Worm (Caenorhabditis elegans) whole organism, L4 larva: ENCODE data around the gene B0222.1.
A peak's percentile ranks its signal among the peaks of the same experiment; 100 is the strongest.

ENCODE experiments used
- R02D3.7 ChIP-seq: fragments of 150-350 bp; sonication (generic microtip); optimal IDR thresholded peaks from 3 replicates; lab custom pipeline; 2014; ENCODE audit warnings: missing biosample characterization, missing genetic modification characterization
- Y48G9A.11 ChIP-seq: fragments of 200-800 bp; sonication (Bioruptor generic); IDR thresholded peaks from 2 replicates; pipeline ENCODE4 v1.3.6; 2022; ENCODE audit warnings: missing genetic modification reagents, missing genetic modification characterization, missing compliant biosample characterization
- Y5F2A.4 ChIP-seq: fragments of 200-800 bp; sonication (Bioruptor generic); optimal IDR thresholded peaks from 2 replicates; lab custom pipeline; 2018; ENCODE audit warnings: mild to moderate bottlenecking, missing genetic modification characterization, missing compliant biosample characterization
- ZK546.5 ChIP-seq, 2 experiments: sonication (generic microtip); optimal IDR thresholded peaks; 2 replicates each; lab custom pipeline; 2017; ENCODE audit warnings: missing biosample characterization in 2 of 2, missing genetic modification characterization in 2 of 2
- aha-1 ChIP-seq: fragments of 150-350 bp; peaks from one replicate; lab custom pipeline; 2014; ENCODE audit warnings: missing biosample characterization, missing genetic modification characterization
- aly-2 ChIP-seq: sonication (generic microtip); optimal IDR thresholded peaks from 2 replicates; lab custom pipeline; 2018; ENCODE audit warnings: missing biosample characterization, missing genetic modification characterization
- ama-1 ChIP-seq: fragments of 150-350 bp; optimal IDR thresholded peaks from 2 replicates; lab custom pipeline; 2014; ENCODE audit warnings: inconsistent platforms, mixed read lengths
- ceh-44 ChIP-seq: fragments of 200-800 bp; sonication (Bioruptor generic); IDR thresholded peaks from 2 replicates; pipeline ENCODE4 v1.3.6; 2022; ENCODE audit warnings: missing genetic modification reagents, missing genetic modification characterization, missing compliant biosample characterization
- ceh-82 ChIP-seq: sonication (generic microtip); optimal IDR thresholded peaks from 2 replicates; lab custom pipeline; 2017; ENCODE audit warnings: missing biosample characterization, missing genetic modification characterization
- cey-2 ChIP-seq: sonication (generic microtip); optimal IDR thresholded peaks from 3 replicates; lab custom pipeline; 2017; ENCODE audit warnings: missing genetic modification characterization, mild to moderate bottlenecking, missing compliant biosample characterization, antibody characterized with exemption, borderline replicate concordance; ENCODE audit not compliant: insufficient read depth
- ctbp-1 ChIP-seq: fragments of 200-800 bp; sonication (Bioruptor generic); IDR thresholded peaks from 2 replicates; pipeline ENCODE4 v1.3.6; 2022; ENCODE audit warnings: missing genetic modification reagents, missing genetic modification characterization, missing compliant biosample characterization
- daf-12 ChIP-seq: fragments of 150-350 bp; optimal IDR thresholded peaks from 2 replicates; lab custom pipeline; 2014; ENCODE audit warnings: missing biosample characterization, missing genetic modification reagents, missing genetic modification characterization
- daf-16 ChIP-seq, 3 experiments: sonication (generic microtip); optimal IDR thresholded peaks; 2 replicates each; lab custom pipeline; 2016 to 2017; ENCODE audit warnings: missing genetic modification characterization in 3 of 3, missing genetic modification reagents in 3 of 3, mild to moderate bottlenecking in 2 of 3, missing compliant biosample characterization in 2 of 3, missing biosample characterization in 1 of 3, moderate library complexity in 1 of 3
- daf-8 ChIP-seq: fragments of 200-800 bp; sonication (Bioruptor generic); IDR thresholded peaks from 2 replicates; pipeline ENCODE4 v1.3.6; 2022; ENCODE audit warnings: missing genetic modification characterization, missing compliant biosample characterization
- dmd-6 ChIP-seq: fragments of 200-800 bp; sonication (Bioruptor generic); IDR thresholded peaks from 2 replicates; pipeline ENCODE4 v1.3.6; 2022; ENCODE audit warnings: missing genetic modification reagents, missing genetic modification characterization, missing compliant biosample characterization
- dmd-8 ChIP-seq: fragments of 200-800 bp; sonication (Bioruptor generic); IDR thresholded peaks from 2 replicates; pipeline ENCODE4 v1.3.6; 2022; ENCODE audit warnings: missing genetic modification characterization, missing compliant biosample characterization
- egl-27 ChIP-seq: sonication (generic microtip); optimal IDR thresholded peaks from 3 replicates; lab custom pipeline; 2017; ENCODE audit warnings: missing biosample characterization, missing genetic modification reagents, missing genetic modification characterization
- fkh-10 ChIP-seq: fragments of 150-350 bp; optimal IDR thresholded peaks from 2 replicates; lab custom pipeline; 2014; ENCODE audit warnings: missing biosample characterization, missing genetic modification reagents, missing genetic modification characterization
- fos-1 ChIP-seq: fragments of 150-350 bp; optimal IDR thresholded peaks from 2 replicates; lab custom pipeline; 2014; ENCODE audit warnings: missing biosample characterization, missing genetic modification characterization
- hlh-11 ChIP-seq: fragments of 200-800 bp; sonication (Bioruptor generic); optimal IDR thresholded peaks from 2 replicates; lab custom pipeline; 2018; ENCODE audit warnings: mild to moderate bottlenecking, missing genetic modification characterization, missing compliant biosample characterization
- hlh-30 ChIP-seq: sonication (generic microtip); optimal IDR thresholded peaks from 2 replicates; lab custom pipeline; 2017; ENCODE audit warnings: antibody characterized with exemption, mild to moderate bottlenecking, missing genetic modification characterization, missing compliant biosample characterization; ENCODE audit not compliant: insufficient read depth
- hmg-1.1 ChIP-seq: fragments of 200-800 bp; sonication (Bioruptor generic); IDR thresholded peaks from 2 replicates; pipeline ENCODE4 v1.3.6; 2022; ENCODE audit warnings: missing genetic modification reagents, missing genetic modification characterization, missing compliant biosample characterization
- lim-7 ChIP-seq: fragments of 200-800 bp; sonication (Bioruptor generic); IDR thresholded peaks from 2 replicates; pipeline ENCODE4 v1.3.6; 2022; ENCODE audit warnings: missing genetic modification characterization, missing compliant biosample characterization
- lin-13 ChIP-seq: fragments of 150-350 bp; optimal IDR thresholded peaks from 2 replicates; lab custom pipeline; 2014; ENCODE audit warnings: missing biosample characterization, missing genetic modification reagents, missing genetic modification characterization
- lin-15B ChIP-seq: fragments of 150-350 bp; sonication (generic microtip); optimal IDR thresholded peaks from 3 replicates; lab custom pipeline; 2014; ENCODE audit warnings: missing biosample characterization, missing genetic modification characterization
- lin-29 ChIP-seq: fragments of 200-800 bp; sonication (Bioruptor generic); IDR thresholded peaks from 2 replicates; pipeline ENCODE4 v1.3.6; 2022; ENCODE audit warnings: missing genetic modification reagents, missing genetic modification characterization, missing compliant biosample characterization
- madf-5 ChIP-seq, 2 experiments: fragments of 200-800 bp; sonication (Bioruptor generic); IDR thresholded peaks; 2 replicates each; pipeline ENCODE4 v1.3.6; 2022; ENCODE audit warnings: missing compliant biosample characterization in 2 of 2, missing genetic modification characterization in 2 of 2
- madf-9 ChIP-seq: fragments of 200-800 bp; sonication (Bioruptor generic); conservative IDR thresholded peaks from 2 replicates; pipeline ENCODE4 v1.3.6; 2022; ENCODE audit warnings: missing genetic modification reagents, missing genetic modification characterization, missing compliant biosample characterization
- mdt-29 ChIP-seq: fragments of 200-800 bp; sonication (Bioruptor generic); IDR thresholded peaks from 2 replicates; pipeline ENCODE4 v1.3.6; 2022; ENCODE audit warnings: missing genetic modification reagents, missing genetic modification characterization, missing compliant biosample characterization
- mep-1 ChIP-seq: fragments of 150-350 bp; sonication (generic microtip); optimal IDR thresholded peaks from 3 replicates; lab custom pipeline; 2014; ENCODE audit warnings: missing biosample characterization, missing genetic modification characterization
- mes-2 ChIP-seq: sonication (generic microtip); optimal IDR thresholded peaks from 2 replicates; lab custom pipeline; 2016; ENCODE audit warnings: missing genotype, mild to moderate bottlenecking, missing genetic modification characterization, missing compliant biosample characterization; ENCODE audit not compliant: poor library complexity, severe bottlenecking
- mxl-3 ChIP-seq: fragments of 200-800 bp; sonication (Bioruptor generic); optimal IDR thresholded peaks from 2 replicates; lab custom pipeline; 2018; ENCODE audit warnings: mild to moderate bottlenecking, missing genetic modification characterization, missing compliant biosample characterization
- nhr-102 ChIP-seq: sonication (generic microtip); optimal IDR thresholded peaks from 2 replicates; lab custom pipeline; 2016; ENCODE audit warnings: mild to moderate bottlenecking, missing genetic modification characterization, moderate library complexity, missing compliant biosample characterization
- nhr-11 ChIP-seq: fragments of 150-350 bp; optimal IDR thresholded peaks from 2 replicates; lab custom pipeline; 2014; ENCODE audit warnings: missing biosample characterization, missing genetic modification characterization
- nhr-237 ChIP-seq: sonication (generic microtip); optimal IDR thresholded peaks from 2 replicates; lab custom pipeline; 2017; ENCODE audit warnings: missing biosample characterization, missing genetic modification characterization
- nhr-25 ChIP-seq: sonication (generic microtip); optimal IDR thresholded peaks from 2 replicates; lab custom pipeline; 2017; ENCODE audit warnings: missing genetic modification characterization, mild to moderate bottlenecking, missing compliant biosample characterization, antibody characterized with exemption, moderate library complexity, borderline replicate concordance; ENCODE audit not compliant: insufficient read depth
- nhr-28 ChIP-seq: fragments of 150-350 bp; optimal IDR thresholded peaks from 2 replicates; lab custom pipeline; 2014; ENCODE audit warnings: missing biosample characterization, missing genetic modification characterization
- nhr-48 ChIP-seq: sonication (generic microtip); optimal IDR thresholded peaks from 2 replicates; lab custom pipeline; 2016; ENCODE audit warnings: mild to moderate bottlenecking, missing genetic modification characterization, missing compliant biosample characterization
- nhr-76 ChIP-seq: fragments of 150-350 bp; optimal IDR thresholded peaks from 2 replicates; lab custom pipeline; 2014; ENCODE audit warnings: missing biosample characterization, missing genetic modification characterization
- nhr-77 ChIP-seq: fragments of 150-350 bp; optimal IDR thresholded peaks from 2 replicates; lab custom pipeline; 2014; ENCODE audit warnings: missing biosample characterization, missing genetic modification characterization
- skn-1 ChIP-seq: fragments of 150-350 bp; optimal IDR thresholded peaks from 2 replicates; lab custom pipeline; 2014; ENCODE audit warnings: missing biosample characterization, missing genetic modification characterization
- spr-1 ChIP-seq: sonication (generic microtip); optimal IDR thresholded peaks from 2 replicates; lab custom pipeline; 2016; ENCODE audit warnings: mild to moderate bottlenecking, missing genetic modification characterization, missing compliant biosample characterization
- spr-3 ChIP-seq: fragments of 200-800 bp; sonication (Bioruptor generic); optimal IDR thresholded peaks from 2 replicates; lab custom pipeline; 2018; ENCODE audit warnings: mild to moderate bottlenecking, missing genetic modification characterization, missing compliant biosample characterization
- tag-97 ChIP-seq: fragments of 200-800 bp; sonication (Bioruptor generic); IDR thresholded peaks from 2 replicates; pipeline ENCODE4 v1.3.6; 2022; ENCODE audit warnings: missing genetic modification characterization, missing compliant biosample characterization
- tra-1 ChIP-seq: fragments of 200-800 bp; sonication (Bioruptor generic); IDR thresholded peaks from 2 replicates; pipeline ENCODE4 v1.3.6; 2022; ENCODE audit warnings: missing genetic modification reagents, missing genetic modification characterization, missing compliant biosample characterization
- unc-130 ChIP-seq: sonication (generic microtip); optimal IDR thresholded peaks from 2 replicates; lab custom pipeline; 2016; ENCODE audit warnings: missing genetic modification reagents, missing genetic modification characterization, missing compliant biosample characterization
- vab-7 ChIP-seq: fragments of 200-800 bp; sonication (Bioruptor generic); IDR thresholded peaks from 2 replicates; pipeline ENCODE4 v1.3.6; 2022; ENCODE audit warnings: missing genetic modification reagents, missing genetic modification characterization, missing compliant biosample characterization
- zag-1 ChIP-seq: fragments of 150-350 bp; optimal IDR thresholded peaks from 2 replicates; lab custom pipeline; 2014; ENCODE audit warnings: missing biosample characterization, missing genetic modification characterization
- zfp-2 ChIP-seq: sonication (generic microtip); optimal IDR thresholded peaks from 2 replicates; lab custom pipeline; 2016; ENCODE audit warnings: mild to moderate bottlenecking, missing genetic modification characterization, missing compliant biosample characterization
- zip-2 ChIP-seq: fragments of 150-350 bp; optimal IDR thresholded peaks from 2 replicates; lab custom pipeline; 2014; ENCODE audit warnings: missing biosample characterization, missing genetic modification characterization
- ztf-11 ChIP-seq: fragments of 150-350 bp; optimal IDR thresholded peaks from 2 replicates; lab custom pipeline; 2014; ENCODE audit warnings: missing biosample characterization, missing genetic modification characterization

The B0222.1 gene

ce11 chrV:9160224-9160886 lies 26.3 kb downstream of the B0222.1 start, which contains the start of gene col-144 (continued):
- TF ChIP-seq skn-1 (tag; lab: Kevin White, UChicago) (no peak), unc-130 (GFP tag; lab: Kevin White, UChicago) (no peak), fos-1 (tag; lab: Kevin White, UChicago) (no peak), ztf-11 (tag; lab: Kevin White, UChicago) (no peak), dmd-8 (GFP tag; lab: Robert Waterston, UW) (no peak), nhr-102 (tag; lab: Kevin White, UChicago) (no peak), daf-16 (GFP tag; optimal IDR thresholded peaks at IDR 0.05; lab: Kevin White, UChicago) (no peak), daf-16 (tag; optimal IDR thresholded peaks at IDR 0.05; lab: Kevin White, UChicago) (no peak), nhr-48 (tag; lab: Kevin White, UChicago) (no peak), aly-2 (tag; lab: Kevin White, UChicago) (no peak), daf-8 (GFP tag; lab: Robert Waterston, UW) (no peak), hlh-30 (tag; lab: Kevin White, UChicago) (peak; percentile 41), mxl-3 (GFP tag; lab: Kevin White, UChicago) (peak; percentile 19), madf-9 (GFP tag; lab: Robert Waterston, UW) (no peak), ama-1 (lab: Kevin White, UChicago) (peak; percentile 83), lin-15B (tag; lab: Kevin White, UChicago) (no peak), nhr-237 (tag; lab: Kevin White, UChicago) (no peak), zfp-2 (no peak), spr-3 (GFP tag; lab: Kevin White, UChicago) (no peak), tra-1 (GFP tag; lab: Robert Waterston, UW) (no peak), R02D3.7 (tag; lab: Kevin White, UChicago) (no peak), hmg-1.1 (GFP tag; lab: Robert Waterston, UW) (no peak), aha-1 (tag; lab: Kevin White, UChicago) (peak; percentile 95), lim-7 (GFP tag; lab: Robert Waterston, UW) (no peak), tag-97 (no peak), madf-5 (GFP tag; IDR thresholded peaks at IDR 0.05; lab: Robert Waterston, UW) (0 out of 4 replicates have a peak, but pooled peaks of 1 of the 2 experiments have one; percentile 61), cey-2 (tag; lab: Kevin White, UChicago) (peak; percentile 9), Y48G9A.11 (no peak), zag-1 (no peak), mep-1 (tag; lab: Kevin White, UChicago) (no peak), nhr-25 (peak; percentile 63), nhr-76 (no peak), ceh-44 (GFP tag; lab: Robert Waterston, UW) (no peak), ceh-82 (tag; lab: Kevin White, UChicago) (no peak), nhr-28 (tag; lab: Kevin White, UChicago) (peak; percentile 63), nhr-11 (no peak), egl-27 (no peak), mes-2 (tag; lab: Kevin White, UChicago) (no peak), mdt-29 (no peak), lin-29 (no peak), daf-12 (tag; lab: Kevin White, UChicago) (no peak), hlh-11 (tag; lab: Kevin White, UChicago) (peak; percentile 40), ctbp-1 (GFP tag; lab: Robert Waterston, UW) (no peak), ZK546.5 (tag; optimal IDR thresholded peaks at IDR 0.05; lab: Kevin White, UChicago) (no peak), zip-2 (no peak), lin-13 (GFP tag; lab: Kevin White, UChicago) (no peak), spr-1 (tag; lab: Kevin White, UChicago) (no peak), dmd-6 (GFP tag; lab: Robert Waterston, UW) (no peak), nhr-77 (tag; lab: Kevin White, UChicago) (no peak), Y5F2A.4 (GFP tag; lab: Kevin White, UChicago) (no peak), fkh-10 (no peak), vab-7 (no peak)
